Fruit fly (Drosophila melanogaster) whole organism, embryonic: Measurements from ENCODE around the gene nbs.

ENCODE experiments used
- B-H2 ChIP-seq: fragments of 200-800 bp; sonication (Bioruptor generic); optimal IDR thresholded peaks from 2 replicates; lab custom pipeline; 2018; ENCODE audit warnings: missing biosample characterization, mild to moderate bottlenecking, missing genetic modification characterization
- CG10209 ChIP-seq: fragments of 200-800 bp; sonication (Bioruptor generic); optimal IDR thresholded peaks from 3 replicates; lab custom pipeline; 2017; ENCODE audit warnings: missing biosample characterization, mild to moderate bottlenecking, missing genetic modification characterization, missing genetic modification reagents
- CG11093 ChIP-seq: fragments of 200-800 bp; sonication (Bioruptor generic); IDR thresholded peaks from 3 replicates; pipeline ENCODE4 v1.3.6; 2022; ENCODE audit warnings: missing biosample characterization, missing genetic modification characterization
- CG11560 ChIP-seq: fragments of 200-800 bp; sonication (Bioruptor generic); IDR thresholded peaks from 3 replicates; pipeline ENCODE4 v1.3.6; 2022; ENCODE audit warnings: missing biosample characterization, missing genetic modification characterization
- CG15011 ChIP-seq: fragments of 200-800 bp; sonication (Bioruptor generic); optimal IDR thresholded peaks from 3 replicates; lab custom pipeline; 2018; ENCODE audit warnings: missing biosample characterization, mild to moderate bottlenecking, missing genetic modification characterization
- CG15073 ChIP-seq: fragments of 200-800 bp; sonication (Bioruptor generic); optimal IDR thresholded peaks from 2 replicates; lab custom pipeline; 2016; ENCODE audit warnings: missing biosample characterization, missing genetic modification characterization
- CG15479 ChIP-seq: fragments of 200-800 bp; sonication (Bioruptor generic); optimal IDR thresholded peaks from 3 replicates; lab custom pipeline; 2019; ENCODE audit warnings: missing biosample characterization, mild to moderate bottlenecking, missing genetic modification characterization, moderate library complexity
- CG15514 ChIP-seq: fragments of 200-800 bp; sonication (Bioruptor generic); optimal IDR thresholded peaks from 3 replicates; lab custom pipeline; 2017; ENCODE audit warnings: missing biosample characterization, missing genetic modification characterization, mild to moderate bottlenecking, moderate library complexity, missing genetic modification reagents
- CG1603 ChIP-seq: fragments of 200-800 bp; sonication (Bioruptor generic); optimal IDR thresholded peaks from 2 replicates; lab custom pipeline; 2019; ENCODE audit warnings: missing biosample characterization, mild to moderate bottlenecking, missing genetic modification characterization, moderate library complexity
- CG16813 ChIP-seq: fragments of 200-800 bp; sonication (Bioruptor generic); IDR thresholded peaks from 3 replicates; pipeline ENCODE4 v1.3.6; 2022; ENCODE audit warnings: missing biosample characterization, missing genetic modification characterization; ENCODE audit not compliant: partially characterized antibody
- CG17612 ChIP-seq: fragments of 200-800 bp; sonication (Bioruptor generic); IDR thresholded peaks from 2 replicates; pipeline ENCODE4 v1.3.6; 2022; ENCODE audit warnings: missing biosample characterization, missing genetic modification characterization
- CG1832 ChIP-seq: fragments of 200-800 bp; sonication (Bioruptor generic); optimal IDR thresholded peaks from 2 replicates; lab custom pipeline; 2017; ENCODE audit warnings: missing biosample characterization, mild to moderate bottlenecking, missing genetic modification characterization, inconsistent platforms
- CG3065 ChIP-seq: fragments of 200-800 bp; sonication (Bioruptor generic); optimal IDR thresholded peaks from 2 replicates; lab custom pipeline; 2016; ENCODE audit warnings: missing biosample characterization, missing genetic modification characterization
- CG3163 ChIP-seq: fragments of 200-800 bp; sonication (Bioruptor generic); optimal IDR thresholded peaks from 3 replicates; lab custom pipeline; 2016; ENCODE audit warnings: missing biosample characterization, missing genetic modification characterization
- CG3281 ChIP-seq: fragments of 200-800 bp; sonication (Bioruptor generic); optimal IDR thresholded peaks from 3 replicates; lab custom pipeline; 2017; ENCODE audit warnings: missing biosample characterization, mild to moderate bottlenecking, missing genetic modification characterization
- CG33213 ChIP-seq: fragments of 200-800 bp; sonication (Bioruptor generic); optimal IDR thresholded peaks from 3 replicates; lab custom pipeline; 2016; ENCODE audit warnings: missing biosample characterization, missing genetic modification characterization
- CG5245 ChIP-seq: fragments of 200-800 bp; sonication (Bioruptor generic); optimal IDR thresholded peaks from 3 replicates; lab custom pipeline; 2016; ENCODE audit warnings: missing biosample characterization, missing genetic modification characterization
- CG6765 ChIP-seq: fragments of 200-800 bp; sonication (Bioruptor generic); optimal IDR thresholded peaks from 3 replicates; lab custom pipeline; 2017; ENCODE audit warnings: missing biosample characterization, mild to moderate bottlenecking, missing genetic modification characterization
- CG6791 ChIP-seq: fragments of 200-800 bp; sonication (Bioruptor generic); IDR thresholded peaks from 3 replicates; pipeline ENCODE4 v1.3.6; 2022; ENCODE audit warnings: missing biosample characterization, missing genetic modification characterization; ENCODE audit not compliant: partially characterized antibody
- CG6813 ChIP-seq: fragments of 200-800 bp; sonication (Bioruptor generic); optimal IDR thresholded peaks from 2 replicates; lab custom pipeline; 2017; ENCODE audit warnings: missing biosample characterization, missing genetic modification characterization, mild to moderate bottlenecking, moderate library complexity, missing genetic modification reagents
- CG8290 ChIP-seq, 3 experiments: fragments of 200-800 bp; sonication (Bioruptor generic); optimal IDR thresholded peaks; 2 replicates each; lab custom pipeline; 2016 to 2019; ENCODE audit warnings: missing biosample characterization in 3 of 3, missing genetic modification characterization in 3 of 3, mild to moderate bottlenecking in 2 of 3, moderate library complexity in 1 of 3
- CG8388 ChIP-seq: fragments of 200-800 bp; sonication (Bioruptor generic); optimal IDR thresholded peaks from 2 replicates; lab custom pipeline; 2019; ENCODE audit warnings: missing biosample characterization, mild to moderate bottlenecking, missing genetic modification characterization, moderate library complexity
- CTCF ChIP-seq: fragments of 200-800 bp; sonication (Bioruptor generic); optimal IDR thresholded peaks from 2 replicates; lab custom pipeline; 2017; ENCODE audit warnings: missing biosample characterization, mild to moderate bottlenecking, missing genetic modification characterization, moderate library complexity
- E2f1 ChIP-seq: fragments of 200-800 bp; sonication (Bioruptor generic); IDR thresholded peaks from 2 replicates; pipeline ENCODE4 v1.3.6; 2022; ENCODE audit warnings: missing biosample characterization, missing genetic modification characterization
- E2f2 ChIP-seq: fragments of 200-800 bp; sonication (Bioruptor generic); IDR thresholded peaks from 2 replicates; pipeline ENCODE4 v1.3.6; 2022; ENCODE audit warnings: missing biosample characterization, missing genetic modification characterization
- ERR ChIP-seq: fragments of 200-800 bp; sonication (Bioruptor generic); optimal IDR thresholded peaks from 2 replicates; lab custom pipeline; 2016; ENCODE audit warnings: missing biosample characterization, missing genetic modification characterization
- Kr ChIP-seq: fragments of 200-800 bp; sonication (Bioruptor generic); optimal IDR thresholded peaks from 2 replicates; lab custom pipeline; 2017; ENCODE audit warnings: missing biosample characterization, mild to moderate bottlenecking, missing genetic modification characterization
- MTF-1 ChIP-seq: fragments of 200-800 bp; sonication (Bioruptor generic); optimal IDR thresholded peaks from 2 replicates; lab custom pipeline; 2018; ENCODE audit warnings: missing biosample characterization, mild to moderate bottlenecking, missing genetic modification characterization, borderline replicate concordance
- Oli ChIP-seq: fragments of 200-800 bp; sonication (Bioruptor generic); optimal IDR thresholded peaks from 2 replicates; lab custom pipeline; 2018; ENCODE audit warnings: missing biosample characterization, mild to moderate bottlenecking, missing genetic modification characterization, moderate library complexity
- Six4 ChIP-seq: fragments of 200-800 bp; sonication (Bioruptor generic); optimal IDR thresholded peaks from 2 replicates; lab custom pipeline; 2016; ENCODE audit warnings: missing biosample characterization, missing genetic modification characterization
- ac ChIP-seq: fragments of 200-800 bp; sonication (Bioruptor generic); optimal IDR thresholded peaks from 3 replicates; lab custom pipeline; 2017; ENCODE audit warnings: missing biosample characterization, mild to moderate bottlenecking, missing genetic modification characterization
- chif ChIP-seq, 2 experiments: fragments of 200-800 bp; sonication (Bioruptor generic); optimal IDR thresholded peaks; 3 replicates each; lab custom pipeline; 2016; ENCODE audit warnings: missing biosample characterization in 2 of 2, missing genetic modification characterization in 2 of 2
- chn ChIP-seq: fragments of 200-800 bp; sonication (Bioruptor generic); optimal IDR thresholded peaks from 2 replicates; lab custom pipeline; 2016; ENCODE audit warnings: missing biosample characterization, missing genetic modification characterization
- crol ChIP-seq: fragments of 200-800 bp; sonication (Bioruptor generic); IDR thresholded peaks from 2 replicates; pipeline ENCODE4 v1.3.6; 2022; ENCODE audit warnings: missing biosample characterization, missing genetic modification characterization
- crp ChIP-seq, 2 experiments: fragments of 200-800 bp; sonication (Bioruptor generic); optimal IDR thresholded peaks; 2 replicates in 1 of 2; 3 replicates in 1 of 2; lab custom pipeline; 2017; ENCODE audit warnings: missing biosample characterization in 2 of 2, missing genetic modification characterization in 2 of 2, mild to moderate bottlenecking in 1 of 2, moderate library complexity in 1 of 2
- dpn ChIP-seq, 2 experiments: fragments of 200-800 bp; sonication (Bioruptor generic); optimal IDR thresholded peaks; 3 replicates each; lab custom pipeline; 2016; ENCODE audit warnings: missing biosample characterization in 2 of 2, missing genetic modification characterization in 2 of 2
- exex ChIP-seq: fragments of 200-800 bp; sonication (Bioruptor generic); optimal IDR thresholded peaks from 4 replicates; lab custom pipeline; 2018; ENCODE audit warnings: missing biosample characterization, mild to moderate bottlenecking, missing genetic modification characterization, moderate library complexity
- jigr1 ChIP-seq: fragments of 200-800 bp; sonication (Bioruptor generic); IDR thresholded peaks from 3 replicates; pipeline ENCODE4 v1.3.6; 2022; ENCODE audit warnings: missing biosample characterization, missing genetic modification characterization
- klu ChIP-seq: fragments of 200-800 bp; sonication (Bioruptor generic); IDR thresholded peaks from 2 replicates; pipeline ENCODE4 v1.3.6; 2022; ENCODE audit warnings: missing biosample characterization, missing genetic modification characterization
- p53 ChIP-seq: fragments of 200-800 bp; sonication (Bioruptor generic); optimal IDR thresholded peaks from 2 replicates; lab custom pipeline; 2016; ENCODE audit warnings: missing biosample characterization, missing genetic modification characterization
- pan ChIP-seq, 4 experiments: fragments of >200 bp in 3 of 4; fragments of 200-800 bp in 1 of 4; sonication (Bioruptor generic) in 1 of 4; optimal IDR thresholded peaks in 3 of 4; IDR thresholded peaks in 1 of 4; 2 replicates each; pipeline versions ENCODE4 v1.3.6 to Lab custom; 2017 to 2022; ENCODE audit warnings: missing biosample characterization in 2 of 4, missing genetic modification characterization in 2 of 4, mixed read lengths in 1 of 4
- repo ChIP-seq: fragments of 200-800 bp; sonication (Bioruptor generic); optimal IDR thresholded peaks from 2 replicates; lab custom pipeline; 2016; ENCODE audit warnings: missing biosample characterization, missing genetic modification characterization
- unc-4 ChIP-seq: fragments of 200-800 bp; sonication (Bioruptor generic); IDR thresholded peaks from 2 replicates; pipeline ENCODE4 v1.3.6; 2022; ENCODE audit warnings: missing biosample characterization, missing genetic modification characterization; ENCODE audit not compliant: partially characterized antibody
- vfl ChIP-seq: fragments of 200-800 bp; sonication (Bioruptor generic); optimal IDR thresholded peaks from 2 replicates; lab custom pipeline; 2016; ENCODE audit warnings: missing biosample characterization, missing genetic modification characterization
- wor ChIP-seq: fragments of 200-800 bp; sonication (Bioruptor generic); IDR thresholded peaks from 2 replicates; pipeline ENCODE4 v1.3.6; 2022; ENCODE audit warnings: missing biosample characterization, missing genetic modification characterization
- zen ChIP-seq: fragments of 200-800 bp; sonication (Bioruptor generic); optimal IDR thresholded peaks from 3 replicates; lab custom pipeline; 2018; ENCODE audit warnings: missing biosample characterization, mild to moderate bottlenecking, missing genetic modification characterization, moderate library complexity
- zf30C ChIP-seq: fragments of 200-800 bp; sonication (Bioruptor generic); optimal IDR thresholded peaks from 3 replicates; lab custom pipeline; 2018; ENCODE audit warnings: missing biosample characterization, mild to moderate bottlenecking, missing genetic modification characterization

The nbs gene

DNA sequence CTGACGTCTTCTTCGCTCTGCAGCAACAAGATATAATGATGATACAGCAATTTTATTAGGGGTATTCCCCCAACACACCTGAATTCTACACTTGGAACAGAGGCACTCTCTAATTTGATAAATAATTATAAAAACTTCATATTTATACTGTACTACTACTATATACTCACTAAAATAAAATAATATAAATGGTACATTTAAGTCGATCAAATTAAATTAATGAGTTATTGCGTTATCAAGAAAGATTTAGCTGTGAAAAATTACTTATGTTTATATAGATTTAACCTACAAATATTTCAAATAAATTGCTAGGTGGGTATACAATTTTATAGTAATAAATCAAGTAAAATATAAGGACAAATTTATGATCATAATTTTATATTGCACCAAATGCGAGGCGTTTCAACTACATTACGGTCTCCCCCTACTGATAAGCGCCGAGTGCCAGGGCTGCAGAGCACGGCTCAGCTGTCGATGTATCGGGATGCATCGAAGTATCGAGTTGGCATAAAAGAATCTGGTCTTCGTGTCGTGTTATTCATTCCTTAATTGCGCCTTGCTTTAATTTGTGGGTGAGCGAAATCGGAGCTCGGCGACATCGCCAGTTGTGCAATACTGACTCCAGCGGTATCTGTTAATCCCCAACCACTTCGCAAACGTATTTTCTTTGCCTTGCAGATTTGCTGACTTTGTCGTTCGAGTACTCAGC is 9.0 kb downstream of the nbs start, which contains the start of gene vsg:
Gene vsg, plus strand, starts transcription at position 497 of the 709 bp plus-strand sequence.
- TF ChIP-seq CG15073 (GFP tag; lab: Kevin White, UChicago) (no peak), CG15011 (no peak), CG16813 (GFP tag; lab: Robert Waterston, UW) (peak; percentile 86), CG6765 (GFP tag; lab: Kevin White, UChicago) (peak; percentile 64), Six4 (GFP tag; lab: Kevin White, UChicago) (peak; percentile 59), CG5245 (GFP tag; lab: Kevin White, UChicago) (peak; percentile 52), CG17612 (GFP tag; lab: Robert Waterston, UW) (peak; percentile 49; the same call in 1 of the 2 replicates), E2f2 (0 out of 2 replicates have a peak, but pooled peaks have one; percentile 31), Oli (tag; lab: Kevin White, UChicago) (peak; percentile 81), wor (GFP tag; lab: Robert Waterston, UW) (peak; percentile 50; the same call in 1 of the 2 replicates), jigr1 (GFP tag; lab: Robert Waterston, UW) (peak; percentile 56; the same call in 1 of the 3 replicates), zf30C (GFP tag; lab: Kevin White, UChicago) (peak; percentile 13), vfl (GFP tag; lab: Kevin White, UChicago) (peak; percentile 62), CG6813 (no peak), MTF-1 (GFP tag; lab: Kevin White, UChicago) (no peak), CG8388 (peak; percentile 78), CG10209 (GFP tag; lab: Kevin White, UChicago) (peak; percentile 82), CG1603 (peak; percentile 67), CG3163 (GFP tag; lab: Kevin White, UChicago) (no peak), crp (GFP tag; optimal IDR thresholded peaks at IDR 0.05; lab: Kevin White, UChicago) (peak; percentile 0 to 77), CG15514 (peak; percentile 38), dpn (GFP tag; optimal IDR thresholded peaks at IDR 0.05; lab: Kevin White, UChicago) (peak; percentile 55 to 75), CG3065 (GFP tag; lab: Kevin White, UChicago) (peak; percentile 13), CG6791 (GFP tag; lab: Robert Waterston, UW) (peak; percentile 91), ac (no peak), pan (optimal IDR thresholded peaks at IDR 0.05; lab: Kevin White, UChicago) (no peak), pan (GFP tag; optimal IDR thresholded peaks at IDR 0.05 in 1 of 2, IDR thresholded peaks at IDR 0.05 in 1 of 2) (peak in 1 of 2 experiments; percentile 57), CG11093 (peak; percentile 61; the same call in 2 of the 3 replicates), CG1832 (GFP tag; lab: Kevin White, UChicago) (no peak), CG11560 (tag; lab: Robert Waterston, UW) (peak; percentile 70; the same call in 2 of the 3 replicates), unc-4 (GFP tag; lab: Robert Waterston, UW) (peak; percentile 75), E2f1 (GFP tag; lab: Robert Waterston, UW) (peak; percentile 52; the same call in 1 of the 2 replicates), chif (GFP tag; optimal IDR thresholded peaks at IDR 0.05; lab: Kevin White, UChicago) (peak; percentile 7 to 61), CG33213 (peak; percentile 33), Kr (no peak), ERR (GFP tag; lab: Kevin White, UChicago) (no peak), CG3281 (GFP tag; lab: Kevin White, UChicago) (peak; percentile 77), klu (peak; percentile 70), zen (tag; lab: Kevin White, UChicago) (peak; percentile 58), repo (GFP tag; lab: Kevin White, UChicago) (no peak), CTCF (GFP tag; lab: Kevin White, UChicago) (peak; percentile 0), B-H2 (GFP tag; lab: Kevin White, UChicago) (peak; percentile 73), crol (GFP tag; lab: Robert Waterston, UW) (no peak), CG8290 (GFP tag; optimal IDR thresholded peaks at IDR 0.05; lab: Kevin White, UChicago) (peak; percentile 22), CG8290 (tag; optimal IDR thresholded peaks at IDR 0.05; lab: Kevin White, UChicago) (peak in 1 of 2 experiments; percentile 76), exex (tag; lab: Kevin White, UChicago) (peak; percentile 52), CG15479 (GFP tag; lab: Kevin White, UChicago) (no peak), p53 (GFP tag; lab: Kevin White, UChicago) (peak; percentile 14), chn (peak; percentile 49)
